Worm (Caenorhabditis elegans) whole organism, L1 larva: ENCODE measurements around the gene R12C12.5.

Experiments used
- alr-1 ChIP-seq: fragments of 200-800 bp; sonication (Bioruptor generic); optimal IDR thresholded peaks from 2 replicates; lab custom pipeline; 2018; ENCODE audit warnings: borderline replicate concordance, mild to moderate bottlenecking, missing genetic modification characterization, missing compliant biosample characterization
- fkh-10 ChIP-seq: sonication (generic microtip); optimal IDR thresholded peaks from 2 replicates; lab custom pipeline; 2017; ENCODE audit warnings: missing biosample characterization, missing genetic modification reagents, missing genetic modification characterization
- jun-1 ChIP-seq: fragments of 150-350 bp; optimal IDR thresholded peaks from 2 replicates; lab custom pipeline; 2014; ENCODE audit warnings: missing biosample characterization, missing genetic modification reagents, missing genetic modification characterization
- nhr-12 ChIP-seq: sonication (generic microtip); optimal IDR thresholded peaks from 2 replicates; lab custom pipeline; 2017; ENCODE audit warnings: missing biosample characterization, missing genetic modification characterization
- nhr-237 ChIP-seq: fragments of 150-350 bp; optimal IDR thresholded peaks from 2 replicates; lab custom pipeline; 2014; ENCODE audit warnings: missing biosample characterization, missing genetic modification characterization
- unc-30 ChIP-seq: sonication (generic microtip); optimal IDR thresholded peaks from 2 replicates; lab custom pipeline; 2017; ENCODE audit warnings: missing biosample characterization, missing genetic modification characterization

DNA sequence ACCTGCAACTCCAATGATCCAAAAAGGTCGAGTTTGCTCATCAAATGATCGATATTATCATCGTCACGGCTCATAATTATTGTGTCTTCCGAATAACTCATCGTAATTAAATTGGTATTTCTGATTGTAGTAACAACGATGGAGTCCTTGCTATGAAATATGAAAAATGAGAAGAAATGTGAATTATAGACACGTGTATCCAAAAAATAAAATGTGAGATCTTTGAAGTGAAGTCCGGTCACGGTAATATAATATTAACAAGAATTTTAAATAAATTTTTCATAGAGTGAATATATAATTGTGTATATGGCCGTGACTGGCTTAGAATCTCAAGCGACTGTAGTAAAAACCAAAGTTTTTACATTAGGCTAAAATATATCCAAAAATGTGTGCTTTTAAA lies 22.1 kb upstream of the R12C12.5 start, which contains the start of gene H12I13.1:
- TF ChIP-seq jun-1 (tag; lab: Kevin White, UChicago) (no peak), alr-1 (tag; lab: Kevin White, UChicago) (no peak), nhr-237 (tag; lab: Kevin White, UChicago) (no peak), unc-30 (no peak), nhr-12 (no peak), fkh-10 (no peak)
